Worm (Caenorhabditis elegans) whole organism, late embryonic: ENCODE measurements around the gene snrp-200.

Experiments used
- C08G9.2 ChIP-seq: sonication (generic microtip); optimal IDR thresholded peaks from 2 replicates; lab custom pipeline; 2016; ENCODE audit warnings: mild to moderate bottlenecking, missing genetic modification characterization, moderate library complexity, missing compliant biosample characterization
- K02D7.2 ChIP-seq: sonication (generic microtip); optimal IDR thresholded peaks from 2 replicates; lab custom pipeline; 2017; ENCODE audit warnings: mild to moderate bottlenecking, missing genetic modification characterization, missing compliant biosample characterization
- ceh-18 ChIP-seq: sonication (generic microtip); optimal IDR thresholded peaks from 2 replicates; lab custom pipeline; 2016; ENCODE audit warnings: missing genetic modification characterization, missing compliant biosample characterization
- ceh-31 ChIP-seq: sonication (generic microtip); optimal IDR thresholded peaks from 2 replicates; lab custom pipeline; 2016; ENCODE audit warnings: missing genetic modification characterization, missing compliant biosample characterization
- ceh-34 ChIP-seq: sonication (generic microtip); optimal IDR thresholded peaks from 2 replicates; lab custom pipeline; 2016; ENCODE audit warnings: mild to moderate bottlenecking, missing genetic modification characterization, missing compliant biosample characterization
- ceh-45 ChIP-seq: fragments of 200-800 bp; sonication (Bioruptor generic); IDR thresholded peaks from 2 replicates; pipeline ENCODE4 v1.3.6; 2022; ENCODE audit warnings: missing genetic modification reagents, missing genetic modification characterization, missing compliant biosample characterization
- ceh-48 ChIP-seq: sonication (generic microtip); optimal IDR thresholded peaks from 2 replicates; lab custom pipeline; 2016; ENCODE audit warnings: missing genetic modification characterization, inconsistent platforms, missing compliant biosample characterization
- ceh-9 ChIP-seq: sonication (generic microtip); optimal IDR thresholded peaks from 2 replicates; lab custom pipeline; 2016; ENCODE audit warnings: mild to moderate bottlenecking, missing genetic modification characterization, inconsistent platforms, missing compliant biosample characterization
- elt-2 ChIP-seq: sonication (generic microtip); optimal IDR thresholded peaks from 2 replicates; lab custom pipeline; 2016; ENCODE audit warnings: missing genetic modification reagents, missing genetic modification characterization, missing compliant biosample characterization
- elt-4 ChIP-seq: sonication (generic microtip); optimal IDR thresholded peaks from 2 replicates; lab custom pipeline; 2016; ENCODE audit warnings: missing genetic modification characterization, missing compliant biosample characterization
- ets-4 ChIP-seq: sonication (generic microtip); optimal IDR thresholded peaks from 2 replicates; lab custom pipeline; 2016; ENCODE audit warnings: missing genetic modification characterization, missing compliant biosample characterization
- fkh-10 ChIP-seq: fragments of 150-350 bp; optimal IDR thresholded peaks from 2 replicates; lab custom pipeline; 2014; ENCODE audit warnings: missing biosample characterization, missing genetic modification reagents, missing genetic modification characterization
- fkh-6 ChIP-seq: sonication (generic microtip); optimal IDR thresholded peaks from 2 replicates; lab custom pipeline; 2016; ENCODE audit warnings: missing genetic modification characterization, missing compliant biosample characterization
- hlh-30 ChIP-seq: sonication (generic microtip); optimal IDR thresholded peaks from 2 replicates; lab custom pipeline; 2017; ENCODE audit warnings: antibody characterized with exemption, missing genetic modification characterization, missing compliant biosample characterization; ENCODE audit not compliant: insufficient read depth
- hlh-6 ChIP-seq: sonication (generic microtip); optimal IDR thresholded peaks from 2 replicates; lab custom pipeline; 2016; ENCODE audit warnings: missing genotype, missing genetic modification characterization, missing compliant biosample characterization
- nfya-1 ChIP-seq: sonication (generic microtip); optimal IDR thresholded peaks from 2 replicates; lab custom pipeline; 2017; ENCODE audit warnings: missing genetic modification characterization, mild to moderate bottlenecking, missing compliant biosample characterization, antibody characterized with exemption, moderate library complexity
- nhr-232 ChIP-seq: sonication (generic microtip); optimal IDR thresholded peaks from 2 replicates; lab custom pipeline; 2016; ENCODE audit warnings: missing genetic modification characterization, missing compliant biosample characterization
- npax-4 ChIP-seq: sonication (generic microtip); optimal IDR thresholded peaks from 2 replicates; lab custom pipeline; 2016; ENCODE audit warnings: missing genetic modification characterization, missing compliant biosample characterization
- odd-2 ChIP-seq: sonication (generic microtip); optimal IDR thresholded peaks from 2 replicates; lab custom pipeline; 2017; ENCODE audit warnings: antibody characterized with exemption, mild to moderate bottlenecking, missing genetic modification characterization, missing compliant biosample characterization
- pros-1 ChIP-seq: fragments of 150-350 bp; optimal IDR thresholded peaks from 2 replicates; lab custom pipeline; 2014; ENCODE audit warnings: missing biosample characterization, missing genetic modification reagents, missing genetic modification characterization
- ref-2 ChIP-seq: sonication (generic microtip); optimal IDR thresholded peaks from 2 replicates; lab custom pipeline; 2016; ENCODE audit warnings: missing genetic modification characterization, missing compliant biosample characterization
- rnt-1 ChIP-seq: sonication (generic microtip); optimal IDR thresholded peaks from 2 replicates; lab custom pipeline; 2016; ENCODE audit warnings: missing genetic modification characterization, missing compliant biosample characterization
- tbx-2 ChIP-seq: sonication (generic microtip); optimal IDR thresholded peaks from 2 replicates; lab custom pipeline; 2016; ENCODE audit warnings: missing genetic modification characterization, missing compliant biosample characterization
- tbx-7 ChIP-seq: sonication (generic microtip); optimal IDR thresholded peaks from 2 replicates; lab custom pipeline; 2016; ENCODE audit warnings: missing genotype, missing genetic modification characterization, missing compliant biosample characterization
- ttx-3 ChIP-seq: sonication (generic microtip); optimal IDR thresholded peaks from 2 replicates; lab custom pipeline; 2016; ENCODE audit warnings: missing genetic modification reagents, missing genetic modification characterization, missing compliant biosample characterization
- unc-3 ChIP-seq, 2 experiments: fragments of 200-800 bp in 1 of 2; sonication (Bioruptor generic) in 1 of 2; sonication (generic microtip) in 1 of 2; conservative IDR thresholded peaks in 1 of 2; optimal IDR thresholded peaks in 1 of 2; 2 replicates each; pipeline versions ENCODE4 v1.3.6 to Lab custom; 2016 to 2022; ENCODE audit warnings: missing compliant biosample characterization in 2 of 2, missing genetic modification characterization in 2 of 2, missing genetic modification reagents in 1 of 2
- unc-86 ChIP-seq: sonication (generic microtip); optimal IDR thresholded peaks from 2 replicates; lab custom pipeline; 2016; ENCODE audit warnings: missing genetic modification characterization, missing compliant biosample characterization
- ztf-16 ChIP-seq: sonication (generic microtip); optimal IDR thresholded peaks from 2 replicates; lab custom pipeline; 2017; ENCODE audit warnings: missing genetic modification characterization, missing compliant biosample characterization

Gene snrp-200

ce11 chrII:12736579-12736978 is at the start of gene snrp-200:
Gene snrp-200 (minus strand): TSS chrII:12736910.
- TF ChIP-seq npax-4 (tag; lab: Kevin White, UChicago), result no peak
- TF ChIP-seq nhr-232, result no peak

ce11 chrII:12785391-12785790 is 48.7 kb upstream of the snrp-200 start, which contains the start of gene Y46G5A.15:
Gene Y46G5A.15 (minus strand): TSS chrII:12785416.
- TF ChIP-seq ceh-31 (tag; lab: Kevin White, UChicago) (no peak), unc-86 (tag; lab: Kevin White, UChicago) (no peak)

ce11 chrII:12778374-12778773 is 41.7 kb upstream of the snrp-200 start:
- TF ChIP-seq hlh-30 (tag; lab: Kevin White, UChicago) (peak; percentile 6), pros-1 (tag; lab: Kevin White, UChicago) (peak; percentile 68), tbx-2 (peak; percentile 51), ceh-31 (tag; lab: Kevin White, UChicago) (peak; percentile 57), ceh-34 (peak; percentile 22), C08G9.2 (tag; lab: Kevin White, UChicago) (peak; percentile 40), hlh-6 (peak; percentile 33), nfya-1 (tag; lab: Kevin White, UChicago) (peak; percentile 16), rnt-1 (tag; lab: Kevin White, UChicago) (peak; percentile 45), ceh-18 (tag; lab: Kevin White, UChicago) (peak; percentile 5), ref-2 (tag; lab: Kevin White, UChicago) (peak; percentile 32)

ce11 chrII:12776379-12776778 is 39.7 kb upstream of the snrp-200 start, which contains the start of gene Y46G5A.34:
Gene Y46G5A.34 (plus strand): TSS chrII:12776679.
- TF ChIP-seq ttx-3 (tag; lab: Kevin White, UChicago) (no peak), npax-4 (tag; lab: Kevin White, UChicago) (no peak)

ce11 chrII:12774402-12774801 is 37.7 kb upstream of the snrp-200 start, which contains the start of gene Y46G5A.14:
Gene Y46G5A.14 (plus strand): TSS chrII:12774702.
- TF ChIP-seq C08G9.2 (tag; lab: Kevin White, UChicago) (no peak), ceh-31 (tag; lab: Kevin White, UChicago) (no peak), rnt-1 (tag; lab: Kevin White, UChicago) (no peak), unc-3 (GFP tag; conservative IDR thresholded peaks at IDR 0.05; lab: Robert Waterston, UW) (no peak), unc-3 (tag; optimal IDR thresholded peaks at IDR 0.05; lab: Kevin White, UChicago) (no peak), ets-4 (no peak), fkh-6 (tag; lab: Kevin White, UChicago) (no peak), elt-2 (tag; lab: Kevin White, UChicago) (no peak), odd-2 (tag; lab: Kevin White, UChicago) (no peak), ztf-16 (tag; lab: Kevin White, UChicago) (no peak), tbx-7 (no peak), ceh-48 (tag; lab: Kevin White, UChicago) (no peak), ceh-9 (tag; lab: Kevin White, UChicago) (no peak)

ce11 chrII:12769947-12770346 is 33.2 kb upstream of the snrp-200 start:
- TF ChIP-seq ceh-48 (tag; lab: Kevin White, UChicago), result no peak
- no peak for TF ChIP-seq elt-4 (tag; lab: Kevin White, UChicago)
- no peak for TF ChIP-seq elt-2 (tag; lab: Kevin White, UChicago)
- no peak for TF ChIP-seq ceh-45 (GFP tag; lab: Robert Waterston, UW)
- TF ChIP-seq fkh-10 (GFP tag; lab: Kevin White, UChicago), result no peak
- TF ChIP-seq K02D7.2 (tag; lab: Kevin White, UChicago), result no peak
- no peak for TF ChIP-seq ztf-16 (tag; lab: Kevin White, UChicago)
